Fruit fly (Drosophila melanogaster): ENCODE results near the gene Trxr1.
A peak's percentile ranks its signal among the peaks of the same experiment; 100 is the strongest.

Trxr1 gene

DNA sequence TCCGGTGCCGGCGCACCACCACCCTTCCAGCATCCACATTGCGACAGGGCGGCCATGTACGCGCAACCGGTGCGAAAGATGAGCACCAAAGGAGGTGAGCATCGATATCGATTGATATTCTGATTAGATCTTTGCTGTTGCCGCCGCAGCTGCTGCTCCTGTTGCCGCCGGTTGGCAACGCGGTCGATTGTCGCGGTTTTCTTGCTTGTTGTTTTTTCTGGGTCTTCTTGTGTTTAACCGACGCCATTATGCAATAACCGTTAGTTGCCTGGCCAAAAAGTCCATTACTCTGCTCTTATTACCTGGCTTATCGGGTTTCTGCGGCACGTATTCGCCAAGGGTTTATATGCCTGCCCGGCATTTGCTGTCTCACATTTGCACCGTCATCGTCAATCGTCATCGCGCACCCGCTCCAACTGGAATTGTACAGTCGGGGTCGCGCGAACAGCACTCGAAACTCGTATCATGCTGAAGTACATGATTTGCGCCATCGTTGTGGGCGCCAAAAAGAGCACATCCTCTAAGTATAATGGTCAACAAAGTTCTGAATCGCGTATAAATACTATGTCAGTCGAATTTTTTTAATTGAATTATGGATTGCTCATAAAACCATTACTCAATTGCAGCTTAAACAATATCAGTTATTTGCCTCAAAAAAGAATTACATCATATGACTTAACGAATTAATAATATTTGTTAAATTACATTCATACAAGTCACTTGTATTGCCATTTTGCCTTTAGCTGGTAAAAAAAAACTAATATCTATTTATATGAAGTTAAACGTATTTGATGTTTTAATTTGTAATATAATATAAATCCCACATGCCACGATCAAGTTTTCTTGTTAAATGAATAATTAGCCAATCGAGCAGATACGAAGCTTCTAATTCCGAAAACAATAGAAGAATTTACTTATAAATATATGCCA lies 1.9 kb downstream of the Trxr1 start, which contains the start of gene sni (continued):
- TF ChIP-seq Sox102F (GFP tag; optimal IDR thresholded peaks at IDR 0.05) (peak; percentile 63), CG11294 (GFP tag; IDR thresholded peaks at IDR 0.05) (no peak), CG10669 (GFP tag; optimal IDR thresholded peaks at IDR 0.05) (peak; percentile 42), Eip78C (GFP tag) (peak; percentile 92), pdm3 (GFP tag; optimal IDR thresholded peaks at IDR 0.05) (peak; percentile 54), CG7368 (GFP tag; optimal IDR thresholded peaks at IDR 0.05) (peak; percentile 8), vri (GFP tag; optimal IDR thresholded peaks at IDR 0.05) (peak; percentile 69), Sox14 (GFP tag; optimal IDR thresholded peaks at IDR 0.05) (peak; percentile 44), CG32006 (GFP tag; optimal IDR thresholded peaks at IDR 0.05) (peak; percentile 65), svp (GFP tag) (peak; percentile 86), Blimp-1 (GFP tag; optimal IDR thresholded peaks at IDR 0.05) (peak; percentile 6), cyc (GFP tag; optimal IDR thresholded peaks at IDR 0.05) (peak; percentile 53), CG6276 (GFP tag; optimal IDR thresholded peaks at IDR 0.05) (no peak), Ets21C (GFP tag; optimal IDR thresholded peaks at IDR 0.05) (peak; percentile 35), CG6854 (GFP tag; optimal IDR thresholded peaks at IDR 0.05) (no peak), Hr4 (GFP tag; optimal IDR thresholded peaks at IDR 0.05) (no peak), Gug (GFP tag; IDR thresholded peaks at IDR 0.05) (peak; percentile 57), CG6808 (GFP tag; optimal IDR thresholded peaks at IDR 0.05) (peak; percentile 4), salr (GFP tag; optimal IDR thresholded peaks at IDR 0.05) (no peak), CG8119 (GFP tag; IDR thresholded peaks at IDR 0.05) (no peak), CG3032 (tag; optimal IDR thresholded peaks at IDR 0.05) (peak; percentile 27), lz (GFP tag; optimal IDR thresholded peaks at IDR 0.05) (peak; percentile 49), Eip93F (GFP tag; optimal IDR thresholded peaks at IDR 0.05) (no peak)

DNA sequence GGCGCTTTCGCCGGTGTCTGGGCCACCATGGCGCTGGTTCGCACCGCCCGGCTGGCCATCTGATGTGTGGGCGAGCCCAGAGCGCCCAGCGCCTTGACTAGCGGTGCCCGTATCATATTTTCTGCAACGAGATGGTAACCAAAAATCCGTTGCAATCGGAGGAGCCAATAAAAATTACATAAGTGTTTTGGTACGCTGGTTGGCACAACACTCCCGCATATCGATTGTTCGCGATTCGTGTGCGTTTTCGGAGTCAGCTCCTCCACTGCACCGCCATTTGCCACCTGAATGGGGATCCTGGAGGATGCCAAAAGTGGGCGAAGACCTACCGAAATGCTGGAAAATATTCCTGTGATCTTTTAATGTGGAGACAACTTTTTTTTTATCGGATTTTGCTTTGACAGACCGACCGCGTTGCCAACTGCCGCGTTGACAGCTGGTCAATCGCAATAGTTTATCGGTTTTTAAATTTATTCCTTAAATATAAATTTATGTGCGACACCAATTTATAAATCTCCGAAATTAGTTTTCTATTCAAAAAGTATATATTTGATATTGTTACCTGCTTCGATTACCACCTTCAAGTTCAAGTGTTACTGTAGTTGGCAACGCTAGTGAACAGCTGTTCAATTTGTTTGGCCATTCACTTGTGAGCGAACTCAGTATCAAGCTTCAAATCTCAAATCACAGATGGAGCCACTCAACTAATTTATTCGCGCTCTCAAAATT lies 9.1 kb downstream of the Trxr1 start, which contains the start of gene ND-75:
ND-75 (minus strand) TSS at position 420 of the 729 bp plus-strand sequence.
- TF ChIP-seq vri (GFP tag; optimal IDR thresholded peaks at IDR 0.05) (peak; percentile 46), achi (GFP tag; optimal IDR thresholded peaks at IDR 0.05) (peak; percentile 100), cyc (GFP tag; optimal IDR thresholded peaks at IDR 0.05) (no peak), Ets21C (GFP tag; optimal IDR thresholded peaks at IDR 0.05) (no peak), Eip78C (GFP tag) (peak; percentile 63)

DNA sequence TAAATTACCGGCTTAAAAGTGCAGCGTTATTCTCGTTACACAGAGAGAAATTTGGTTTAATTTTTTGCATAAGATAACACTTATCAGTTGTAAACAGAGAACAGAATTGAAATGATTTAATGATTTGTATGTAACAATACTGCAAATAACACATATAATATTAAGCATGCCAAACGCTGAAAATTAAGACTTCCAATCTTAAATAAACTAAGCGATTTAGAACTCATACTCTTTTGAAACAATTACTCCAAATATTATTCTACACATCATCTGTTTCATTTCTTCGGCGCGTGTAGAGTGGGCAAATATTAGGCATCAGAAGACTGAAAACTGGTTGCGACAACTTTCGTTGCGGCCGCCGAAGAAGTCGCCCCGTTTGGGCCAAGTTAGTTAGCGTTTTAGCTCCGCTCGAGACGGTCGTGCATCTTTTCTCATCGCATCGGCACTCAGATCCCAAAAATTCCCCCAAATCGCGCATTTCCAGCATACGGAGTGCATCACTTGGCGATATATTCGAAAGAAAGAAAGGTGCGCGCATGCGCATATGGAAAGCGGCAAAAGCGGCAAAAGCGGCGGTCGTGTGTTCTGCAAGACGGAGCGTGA lies 10.1 kb downstream of the Trxr1 start, which contains the start of gene CG1632:
CG1632 (plus strand) TSS at position 387 of the 603 bp plus-strand sequence.
- TF ChIP-seq Smox (GFP tag; optimal IDR thresholded peaks at IDR 0.05) (peak; percentile 87), Met (GFP tag; optimal IDR thresholded peaks at IDR 0.05) (peak; percentile 90), Eip78C (GFP tag) (peak; percentile 98), Lpt (GFP tag; optimal IDR thresholded peaks at IDR 0.05) (peak; percentile 80), CG1621 (tag; optimal IDR thresholded peaks at IDR 0.05) (peak; percentile 73), CG4318 (GFP tag; optimal IDR thresholded peaks at IDR 0.05) (peak; percentile 80), CG34406 (GFP tag; optimal IDR thresholded peaks at IDR 0.05) (peak; percentile 72), fd85E (GFP tag; optimal IDR thresholded peaks at IDR 0.05) (peak; percentile 32), net (GFP tag; optimal IDR thresholded peaks at IDR 0.05) (peak; percentile 83), OdsH (GFP tag; optimal IDR thresholded peaks at IDR 0.05) (peak; percentile 84), CG9139 (GFP tag; optimal IDR thresholded peaks at IDR 0.05) (peak; percentile 51), ss (GFP tag; optimal IDR thresholded peaks at IDR 0.05) (peak; percentile 62 to 76), CG6163 (GFP tag; IDR thresholded peaks at IDR 0.05) (peak; percentile 84), spab (GFP tag; optimal IDR thresholded peaks at IDR 0.05) (peak; percentile 70), CG6276 (GFP tag; optimal IDR thresholded peaks at IDR 0.05) (peak; percentile 91), cyc (GFP tag; optimal IDR thresholded peaks at IDR 0.05) (peak; percentile 77), CG11762 (GFP tag; optimal IDR thresholded peaks at IDR 0.05; ENCODE audit: insufficient read depth) (peak; percentile 75), CG11294 (GFP tag; IDR thresholded peaks at IDR 0.05) (0 out of 2 replicates have a peak, but pooled peaks have one; percentile 36), svp (GFP tag) (peak; percentile 94), CG3919 (GFP tag; optimal IDR thresholded peaks at IDR 0.05) (peak; percentile 83), esn (GFP tag; optimal IDR thresholded peaks at IDR 0.05) (peak; percentile 91), CG32006 (GFP tag; optimal IDR thresholded peaks at IDR 0.05) (peak; percentile 91), lz (GFP tag; optimal IDR thresholded peaks at IDR 0.05) (peak; percentile 89), Sox15 (GFP tag; optimal IDR thresholded peaks at IDR 0.05) (peak; percentile 60), Blimp-1 (GFP tag; optimal IDR thresholded peaks at IDR 0.05) (peak; percentile 75), Hr38 (GFP tag; optimal IDR thresholded peaks at IDR 0.05) (no peak)
